Fruit fly (Drosophila melanogaster) whole organism, embryonic: ENCODE measurements around the gene Leash.

Experiments
- Atf3 ChIP-seq: fragments of 200-800 bp; sonication (Bioruptor generic); optimal IDR thresholded peaks from 3 replicates; lab custom pipeline; 2016; ENCODE audit warnings: missing biosample characterization, missing genetic modification characterization
- Atf6 ChIP-seq: fragments of 200-800 bp; sonication (Bioruptor generic); IDR thresholded peaks from 2 replicates; pipeline ENCODE4 v1.3.6; 2022; ENCODE audit warnings: missing biosample characterization, missing genetic modification characterization
- CG10274 ChIP-seq: fragments of 200-800 bp; sonication (Bioruptor generic); optimal IDR thresholded peaks from 3 replicates; lab custom pipeline; 2017; ENCODE audit warnings: missing biosample characterization, mild to moderate bottlenecking, missing genetic modification characterization
- CG11696 ChIP-seq: fragments of 200-800 bp; sonication (Bioruptor generic); IDR thresholded peaks from 2 replicates; pipeline ENCODE4 v1.3.6; 2022; ENCODE audit warnings: missing biosample characterization, missing genetic modification characterization
- CG12391 ChIP-seq: fragments of 200-800 bp; sonication (Bioruptor generic); optimal IDR thresholded peaks from 3 replicates; lab custom pipeline; 2018; ENCODE audit warnings: missing biosample characterization, mild to moderate bottlenecking, missing genetic modification characterization, moderate library complexity
- CG13287 ChIP-seq: fragments of 200-800 bp; sonication (Bioruptor generic); IDR thresholded peaks from 2 replicates; pipeline ENCODE4 v1.3.6; 2022; ENCODE audit warnings: missing biosample characterization, missing genetic modification characterization; ENCODE audit not compliant: partially characterized antibody
- CG14667 ChIP-seq: fragments of 200-800 bp; sonication (Bioruptor generic); IDR thresholded peaks from 2 replicates; pipeline ENCODE4 v1.3.6; 2022; ENCODE audit warnings: missing biosample characterization, missing genetic modification characterization
- CG16779 ChIP-seq: fragments of 200-800 bp; sonication (Bioruptor generic); IDR thresholded peaks from 2 replicates; pipeline ENCODE4 v1.3.6; 2022; ENCODE audit warnings: missing biosample characterization, missing genetic modification characterization
- CG17912 ChIP-seq: fragments of 200-800 bp; sonication (Bioruptor generic); optimal IDR thresholded peaks from 2 replicates; lab custom pipeline; 2018; ENCODE audit warnings: missing biosample characterization, mild to moderate bottlenecking, missing genetic modification characterization
- CG18599 ChIP-seq: fragments of 200-800 bp; sonication (Bioruptor generic); optimal IDR thresholded peaks from 3 replicates; lab custom pipeline; 2017; ENCODE audit warnings: missing biosample characterization, missing genetic modification characterization, mild to moderate bottlenecking, moderate library complexity, missing genetic modification reagents
- CG30403 ChIP-seq: fragments of 200-800 bp; sonication (Bioruptor generic); optimal IDR thresholded peaks from 3 replicates; lab custom pipeline; 2016; ENCODE audit warnings: missing biosample characterization, missing genetic modification characterization
- CG33213 ChIP-seq: fragments of 200-800 bp; sonication (Bioruptor generic); optimal IDR thresholded peaks from 3 replicates; lab custom pipeline; 2016; ENCODE audit warnings: missing biosample characterization, missing genetic modification characterization
- CG3995 ChIP-seq: fragments of 200-800 bp; sonication (Bioruptor generic); optimal IDR thresholded peaks from 3 replicates; lab custom pipeline; 2016; ENCODE audit warnings: missing biosample characterization, missing genetic modification characterization
- CG42726 ChIP-seq: fragments of 200-800 bp; sonication (Bioruptor generic); IDR thresholded peaks from 2 replicates; pipeline ENCODE4 v1.3.6; 2022; ENCODE audit warnings: missing biosample characterization, missing genetic modification characterization; ENCODE audit not compliant: partially characterized antibody
- CG4820 ChIP-seq: fragments of 200-800 bp; sonication (Bioruptor generic); optimal IDR thresholded peaks from 3 replicates; lab custom pipeline; 2016; ENCODE audit warnings: missing biosample characterization, missing genetic modification characterization
- CG5953 ChIP-seq: fragments of 200-800 bp; sonication (Bioruptor generic); IDR thresholded peaks from 2 replicates; pipeline ENCODE4 v1.3.6; 2022; ENCODE audit warnings: missing biosample characterization, missing genetic modification characterization
- CG6654 ChIP-seq: fragments of 200-800 bp; sonication (Bioruptor generic); optimal IDR thresholded peaks from 2 replicates; lab custom pipeline; 2017; ENCODE audit warnings: missing biosample characterization, mild to moderate bottlenecking, missing genetic modification characterization
- CG6689 ChIP-seq: fragments of 200-800 bp; sonication (Bioruptor generic); IDR thresholded peaks from 2 replicates; pipeline ENCODE4 v1.3.6; 2022; ENCODE audit warnings: missing biosample characterization, missing genetic modification characterization
- CG7786 ChIP-seq: fragments of 200-800 bp; sonication (Bioruptor generic); optimal IDR thresholded peaks from 2 replicates; lab custom pipeline; 2016; ENCODE audit warnings: missing biosample characterization, missing genetic modification characterization
- CG8359 ChIP-seq: fragments of 200-800 bp; sonication (Bioruptor generic); optimal IDR thresholded peaks from 2 replicates; lab custom pipeline; 2017; ENCODE audit warnings: missing biosample characterization, mild to moderate bottlenecking, missing genetic modification characterization, borderline replicate concordance
- CG9437 ChIP-seq: fragments of 200-800 bp; sonication (Bioruptor generic); optimal IDR thresholded peaks from 2 replicates; lab custom pipeline; 2018; ENCODE audit warnings: missing biosample characterization, mild to moderate bottlenecking, missing genetic modification characterization
- CTCF ChIP-seq: fragments of 200-800 bp; sonication (Bioruptor generic); optimal IDR thresholded peaks from 2 replicates; lab custom pipeline; 2017; ENCODE audit warnings: missing biosample characterization, mild to moderate bottlenecking, missing genetic modification characterization, moderate library complexity
- Dfd ChIP-seq, 2 experiments: fragments of >200 bp; optimal IDR thresholded peaks; 2 replicates each; lab custom pipeline; 2017; ENCODE audit warnings: missing biosample characterization in 2 of 2, missing genetic modification characterization in 2 of 2
- Elba2 ChIP-seq: fragments of 200-800 bp; sonication (Bioruptor generic); optimal IDR thresholded peaks from 3 replicates; lab custom pipeline; 2016; ENCODE audit warnings: missing biosample characterization, missing genetic modification characterization
- Gsc ChIP-seq: fragments of 200-800 bp; sonication (Bioruptor generic); IDR thresholded peaks from 2 replicates; pipeline ENCODE4 v1.3.6; 2022; ENCODE audit warnings: missing biosample characterization, missing genetic modification characterization
- H15 ChIP-seq: fragments of 200-800 bp; sonication (Bioruptor generic); IDR thresholded peaks from 3 replicates; pipeline ENCODE4 v1.3.6; 2022; ENCODE audit warnings: missing biosample characterization, missing genetic modification characterization
- Lim3 ChIP-seq: fragments of 200-800 bp; sonication (Bioruptor generic); IDR thresholded peaks from 2 replicates; pipeline ENCODE4 v1.3.6; 2022; ENCODE audit warnings: missing biosample characterization, missing genetic modification characterization
- MESR4 ChIP-seq: fragments of 200-800 bp; sonication (Bioruptor generic); optimal IDR thresholded peaks from 2 replicates; lab custom pipeline; 2018; ENCODE audit warnings: missing biosample characterization, mild to moderate bottlenecking, missing genetic modification characterization, moderate library complexity
- Mad ChIP-seq: fragments of 200-800 bp; sonication (Bioruptor generic); optimal IDR thresholded peaks from 2 replicates; lab custom pipeline; 2016; ENCODE audit warnings: missing biosample characterization, missing genetic modification characterization
- Ptx1 ChIP-seq: fragments of 200-800 bp; sonication (Bioruptor generic); IDR thresholded peaks from 2 replicates; pipeline ENCODE4 v1.3.6; 2022; ENCODE audit warnings: missing biosample characterization, missing genetic modification characterization
- Sin3A ChIP-seq: fragments of >200 bp; optimal IDR thresholded peaks from 2 replicates; lab custom pipeline; 2018
- Sry-δ ChIP-seq: fragments of 200-800 bp; sonication (Bioruptor generic); optimal IDR thresholded peaks from 2 replicates; lab custom pipeline; 2016; ENCODE audit warnings: missing biosample characterization, missing genetic modification characterization
- Tbp ChIP-seq: fragments of >200 bp; optimal IDR thresholded peaks from 2 replicates; lab custom pipeline; 2018; ENCODE audit warnings: missing biosample characterization, missing genetic modification characterization
- ase ChIP-seq: fragments of 200-800 bp; sonication (Bioruptor generic); IDR thresholded peaks from 3 replicates; pipeline ENCODE4 v1.3.6; 2022; ENCODE audit warnings: missing biosample characterization, missing genetic modification characterization
- bbx ChIP-seq: fragments of 200-800 bp; sonication (Bioruptor generic); IDR thresholded peaks from 2 replicates; pipeline ENCODE4 v1.3.6; 2022; ENCODE audit warnings: missing biosample characterization, missing genetic modification characterization; ENCODE audit not compliant: partially characterized antibody
- bowl ChIP-seq: fragments of 200-800 bp; sonication (Bioruptor generic); IDR thresholded peaks from 2 replicates; pipeline ENCODE4 v1.3.6; 2022; ENCODE audit warnings: missing biosample characterization, missing genetic modification characterization
- cg ChIP-seq: fragments of 200-800 bp; sonication (Bioruptor generic); optimal IDR thresholded peaks from 3 replicates; lab custom pipeline; 2019; ENCODE audit warnings: missing biosample characterization, mild to moderate bottlenecking, missing genetic modification characterization, moderate library complexity
- chm ChIP-seq: fragments of 200-800 bp; sonication (Bioruptor generic); IDR thresholded peaks from 2 replicates; pipeline ENCODE4 v1.3.6; 2022; ENCODE audit warnings: missing biosample characterization, missing genetic modification characterization
- esg ChIP-seq: fragments of 200-800 bp; sonication (Bioruptor generic); conservative IDR thresholded peaks from 2 replicates; pipeline ENCODE4 v1.3.6; 2022; ENCODE audit warnings: missing biosample characterization, missing genetic modification characterization
- gcm2 ChIP-seq: fragments of 200-800 bp; sonication (Bioruptor generic); optimal IDR thresholded peaks from 2 replicates; lab custom pipeline; 2016; ENCODE audit warnings: missing biosample characterization, missing genetic modification characterization
- grn ChIP-seq: fragments of 200-800 bp; sonication (Bioruptor generic); optimal IDR thresholded peaks from 3 replicates; lab custom pipeline; 2017; ENCODE audit warnings: missing biosample characterization, missing genetic modification characterization
- gt ChIP-seq: fragments of 200-800 bp; sonication (Bioruptor generic); IDR thresholded peaks from 2 replicates; pipeline ENCODE4 v1.3.6; 2022; ENCODE audit warnings: missing biosample characterization, missing genetic modification characterization
- h ChIP-seq: fragments of >200 bp; optimal IDR thresholded peaks from 2 replicates; lab custom pipeline; 2017
- her ChIP-seq: fragments of 200-800 bp; sonication (Bioruptor generic); optimal IDR thresholded peaks from 2 replicates; lab custom pipeline; 2016; ENCODE audit warnings: missing biosample characterization, missing genetic modification characterization
- knrl ChIP-seq: fragments of 200-800 bp; sonication (Bioruptor generic); IDR thresholded peaks from 3 replicates; pipeline ENCODE4 v1.3.6; 2022; ENCODE audit warnings: missing biosample characterization, missing genetic modification characterization; ENCODE audit not compliant: partially characterized antibody
- maf-S ChIP-seq: fragments of 200-800 bp; sonication (Bioruptor generic); optimal IDR thresholded peaks from 2 replicates; lab custom pipeline; 2016; ENCODE audit warnings: missing biosample characterization, missing genetic modification characterization
- nerfin-1 ChIP-seq: fragments of 200-800 bp; sonication (Bioruptor generic); optimal IDR thresholded peaks from 3 replicates; lab custom pipeline; 2019; ENCODE audit warnings: missing biosample characterization, mild to moderate bottlenecking, missing genetic modification characterization, moderate library complexity
- nom ChIP-seq: fragments of 200-800 bp; sonication (Bioruptor generic); optimal IDR thresholded peaks from 2 replicates; lab custom pipeline; 2017; ENCODE audit warnings: missing biosample characterization, missing genetic modification characterization, mild to moderate bottlenecking, moderate library complexity, missing genetic modification reagents
- phol ChIP-seq: fragments of 200-800 bp; sonication (Bioruptor generic); optimal IDR thresholded peaks from 3 replicates; lab custom pipeline; 2018; ENCODE audit warnings: missing biosample characterization, mild to moderate bottlenecking, missing genetic modification characterization, moderate library complexity
- pnt ChIP-seq: fragments of 200-800 bp; sonication (Bioruptor generic); optimal IDR thresholded peaks from 3 replicates; lab custom pipeline; 2016; ENCODE audit warnings: missing biosample characterization, missing genetic modification characterization
- slou ChIP-seq: fragments of 200-800 bp; sonication (Bioruptor generic); optimal IDR thresholded peaks from 3 replicates; lab custom pipeline; 2016; ENCODE audit warnings: missing biosample characterization, missing genetic modification characterization
- so ChIP-seq: fragments of 200-800 bp; sonication (Bioruptor generic); IDR thresholded peaks from 3 replicates; pipeline ENCODE4 v1.3.6; 2022; ENCODE audit warnings: missing biosample characterization, missing genetic modification characterization

Gene Leash

DNA sequence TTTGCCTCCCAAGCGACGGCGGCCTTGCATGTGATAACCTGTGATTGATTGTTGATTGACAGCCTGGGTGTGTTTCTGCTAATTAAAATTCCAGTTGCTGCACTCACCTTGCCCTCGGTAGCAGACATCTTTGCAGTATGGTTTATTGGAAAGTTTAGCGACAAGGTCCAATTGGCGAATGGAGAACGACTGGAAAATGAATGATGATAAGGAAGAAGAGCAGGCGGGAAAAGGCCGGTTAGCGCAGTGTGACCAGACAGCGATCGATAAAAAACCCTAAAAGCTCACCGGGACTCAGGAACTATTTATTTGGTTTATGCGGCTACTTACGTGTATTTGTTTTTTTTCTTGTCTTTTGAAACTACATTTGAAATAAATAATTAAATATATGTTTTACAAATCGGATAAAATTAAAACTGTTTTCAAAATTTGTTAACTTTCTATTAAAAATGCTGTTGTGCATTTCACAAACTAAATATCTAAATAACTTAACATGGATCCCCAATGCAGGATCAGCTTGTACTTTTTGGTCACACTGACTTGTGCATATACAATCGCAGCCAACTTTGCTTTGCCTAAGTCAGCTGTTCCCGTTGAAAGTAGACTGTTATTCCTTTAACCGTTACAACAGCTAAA, 13.1 kb upstream of the Leash start, which contains the start of gene Fdh (continued):
- peak; percentile 18 for TF ChIP-seq CG6654 (GFP tag; lab: Kevin White, UChicago)
- TF ChIP-seq CG11696 (GFP tag; lab: Robert Waterston, UW), result no peak
- peak; percentile 60 for TF ChIP-seq CG33213 (GFP tag; lab: Kevin White, UChicago)
- TF ChIP-seq Ptx1 (GFP tag; lab: Robert Waterston, UW), result peak; percentile 45
- no peak for TF ChIP-seq CG7786 (GFP tag; lab: Kevin White, UChicago)
- TF ChIP-seq slou, result peak; percentile 5
- TF ChIP-seq pnt (GFP tag; lab: Kevin White, UChicago), result no peak
- no peak for TF ChIP-seq MESR4 (GFP tag; lab: Kevin White, UChicago)
- no peak for TF ChIP-seq CG17912 (GFP tag; lab: Kevin White, UChicago)
- no peak for TF ChIP-seq CG42726 (GFP tag; lab: Robert Waterston, UW)
- TF ChIP-seq gcm2 (GFP tag; lab: Kevin White, UChicago), result no peak
- TF ChIP-seq Elba2 (GFP tag; lab: Kevin White, UChicago), result peak; percentile 80
- TF ChIP-seq CG4820 (GFP tag; lab: Kevin White, UChicago), result peak; percentile 100
- TF ChIP-seq her, result no peak
- TF ChIP-seq CG14667 (GFP tag; lab: Robert Waterston, UW), result no peak
- peak; percentile 9 for TF ChIP-seq Sry-δ (GFP tag; lab: Kevin White, UChicago)
- no peak for TF ChIP-seq bbx (GFP tag; lab: Robert Waterston, UW)
- TF ChIP-seq grn (GFP tag; lab: Kevin White, UChicago), result no peak
- TF ChIP-seq CG5953 (GFP tag; lab: Robert Waterston, UW), result no peak
- TF ChIP-seq CG10274 (GFP tag; lab: Kevin White, UChicago), result no peak
- no peak for TF ChIP-seq Gsc (GFP tag; lab: Robert Waterston, UW)
- TF ChIP-seq ase (GFP tag; lab: Robert Waterston, UW), result no peak
- TF ChIP-seq nom (GFP tag; lab: Kevin White, UChicago), result peak; percentile 51
- peak; percentile 78 for TF ChIP-seq phol (tag; lab: Kevin White, UChicago)
- TF ChIP-seq chm (GFP tag; lab: Robert Waterston, UW), result 0 out of 2 replicates have a peak, but pooled peaks have one; percentile 35
- no peak for TF ChIP-seq Dfd (GFP tag; optimal IDR thresholded peaks at IDR 0.05; lab: Kevin White, UChicago)
- no peak for TF ChIP-seq maf-S
- TF ChIP-seq knrl (GFP tag; lab: Robert Waterston, UW), result 0 out of 3 replicates have a peak, but pooled peaks have one; percentile 22
- no peak for TF ChIP-seq Atf3 (GFP tag; lab: Kevin White, UChicago)
- TF ChIP-seq so, result no peak
- TF ChIP-seq Tbp (GFP tag; lab: Kevin White, UChicago), result no peak
- TF ChIP-seq CG16779 (GFP tag; lab: Robert Waterston, UW), result no peak
- TF ChIP-seq CG18599 (GFP tag; lab: Kevin White, UChicago), result peak; percentile 55
- no peak for TF ChIP-seq esg (GFP tag; lab: Robert Waterston, UW)
- peak; percentile 12 for TF ChIP-seq Mad (GFP tag; lab: Kevin White, UChicago)
- TF ChIP-seq h (lab: Kevin White, UChicago), result no peak
- peak; percentile 53; the same call in 1 of the 2 replicates for TF ChIP-seq CG6689
- TF ChIP-seq cg (GFP tag; lab: Kevin White, UChicago), result no peak
- peak; percentile 68 for TF ChIP-seq nerfin-1
- TF ChIP-seq gt (GFP tag; lab: Robert Waterston, UW), result no peak
- TF ChIP-seq CG13287 (GFP tag; lab: Robert Waterston, UW), result peak; percentile 13; the same call in 1 of the 2 replicates
- TF ChIP-seq CTCF (GFP tag; lab: Kevin White, UChicago), result no peak
- peak; percentile 81 for TF ChIP-seq CG12391 (tag; lab: Kevin White, UChicago)
- peak; percentile 18 for TF ChIP-seq CG9437 (GFP tag; lab: Kevin White, UChicago)
- peak; percentile 45; the same call in 1 of the 2 replicates for TF ChIP-seq Atf6 (GFP tag; lab: Robert Waterston, UW)
- TF ChIP-seq Lim3, result no peak
- 0 out of 2 replicates have a peak, but pooled peaks have one; percentile 16 for TF ChIP-seq bowl
- TF ChIP-seq CG30403 (GFP tag; lab: Kevin White, UChicago), result peak; percentile 69
- TF ChIP-seq H15 (GFP tag; lab: Robert Waterston, UW), result no peak
- peak; percentile 31 for TF ChIP-seq CG3995 (GFP tag; lab: Kevin White, UChicago)
- TF ChIP-seq Sin3A (lab: Kevin White, UChicago), result peak; percentile 70
- TF ChIP-seq CG8359 (GFP tag; lab: Kevin White, UChicago), result no peak
